Fruit fly (Drosophila melanogaster): ENCODE measurements around the gene CG43373.

DNA sequence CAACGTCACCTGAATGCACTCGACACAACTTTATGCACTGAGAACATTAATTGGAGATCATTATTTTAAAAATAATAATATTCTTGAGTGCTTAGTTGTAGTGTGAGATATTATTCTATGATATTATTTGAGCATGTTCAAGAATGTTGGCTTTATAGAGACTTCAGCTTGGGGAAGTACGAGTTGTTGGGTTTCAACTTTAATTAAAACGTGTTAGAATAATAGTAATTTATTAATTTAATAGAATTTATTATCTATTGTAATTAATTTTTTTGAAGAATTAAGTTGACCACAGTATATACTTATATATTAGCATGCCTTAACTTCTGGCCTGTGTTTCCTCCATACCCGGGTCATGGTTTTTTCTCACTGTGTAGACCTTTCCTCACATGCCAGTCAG, 79.3 kb downstream of the CG43373 start:
- no peak for TF ChIP-seq Hr78 (GFP tag; optimal IDR thresholded peaks at IDR 0.05)
- no peak for TF ChIP-seq pan (optimal IDR thresholded peaks at IDR 0.05)
- TF ChIP-seq br (GFP tag; optimal IDR thresholded peaks at IDR 0.05): no peak
- TF ChIP-seq Jra (GFP tag; optimal IDR thresholded peaks at IDR 0.05): no peak
- no peak for TF ChIP-seq rgr (GFP tag; optimal IDR thresholded peaks at IDR 0.05)
- TF ChIP-seq fru (GFP tag; optimal IDR thresholded peaks at IDR 0.05): no peak
- no peak for TF ChIP-seq OdsH (GFP tag; optimal IDR thresholded peaks at IDR 0.05)
- no peak for TF ChIP-seq GATAd (GFP tag; optimal IDR thresholded peaks at IDR 0.05)
- TF ChIP-seq Myc (optimal IDR thresholded peaks at IDR 0.05): no peak

Data from whole organism, wandering third instar larva.